Worm (Caenorhabditis elegans) whole organism, L4 larva: ENCODE data around the gene dna-2.

ENCODE experiments used
- F37D6.2 ChIP-seq: sonication (generic microtip); optimal IDR thresholded peaks from 2 replicates; lab custom pipeline; 2016; ENCODE audit warnings: mild to moderate bottlenecking, missing genetic modification characterization, missing compliant biosample characterization
- F49E8.2 ChIP-seq: sonication (generic microtip); optimal IDR thresholded peaks from 2 replicates; lab custom pipeline; 2016; ENCODE audit warnings: missing compliant biosample characterization, mild to moderate bottlenecking, missing genetic modification characterization, borderline replicate concordance
- Y105C5A.15 ChIP-seq: fragments of 200-800 bp; sonication (Bioruptor generic); IDR thresholded peaks from 2 replicates; pipeline ENCODE4 v1.3.6; 2022; ENCODE audit warnings: missing genetic modification characterization, missing compliant biosample characterization
- aha-1 ChIP-seq: fragments of 150-350 bp; peaks from one replicate; lab custom pipeline; 2014; ENCODE audit warnings: missing biosample characterization, missing genetic modification characterization
- aly-2 ChIP-seq: sonication (generic microtip); optimal IDR thresholded peaks from 2 replicates; lab custom pipeline; 2018; ENCODE audit warnings: missing biosample characterization, missing genetic modification characterization
- attf-4 ChIP-seq: sonication (generic microtip); optimal IDR thresholded peaks from 3 replicates; lab custom pipeline; 2017; ENCODE audit warnings: missing biosample characterization, missing genetic modification characterization
- ceh-20 ChIP-seq: fragments of 200-800 bp; sonication (Bioruptor generic); IDR thresholded peaks from 2 replicates; pipeline ENCODE4 v1.3.6; 2022; ENCODE audit warnings: missing genetic modification reagents, missing genetic modification characterization, missing compliant biosample characterization
- ceh-44 ChIP-seq: fragments of 200-800 bp; sonication (Bioruptor generic); IDR thresholded peaks from 2 replicates; pipeline ENCODE4 v1.3.6; 2022; ENCODE audit warnings: missing genetic modification reagents, missing genetic modification characterization, missing compliant biosample characterization
- ces-1 ChIP-seq: fragments of 150-350 bp; sonication (generic microtip); optimal IDR thresholded peaks from 4 replicates; lab custom pipeline; 2014; ENCODE audit warnings: missing biosample characterization, missing genetic modification reagents, missing genetic modification characterization
- dpl-1 ChIP-seq: fragments of 150-350 bp; optimal IDR thresholded peaks from 2 replicates; lab custom pipeline; 2014; ENCODE audit warnings: missing biosample characterization, missing genetic modification reagents, missing genetic modification characterization
- dve-1 ChIP-seq: sonication (generic microtip); optimal IDR thresholded peaks from 2 replicates; lab custom pipeline; 2017; ENCODE audit warnings: antibody characterized with exemption, mild to moderate bottlenecking, missing genetic modification characterization, missing compliant biosample characterization; ENCODE audit not compliant: insufficient read depth
- fos-1 ChIP-seq: fragments of 150-350 bp; optimal IDR thresholded peaks from 2 replicates; lab custom pipeline; 2014; ENCODE audit warnings: missing biosample characterization, missing genetic modification characterization
- gei-8 ChIP-seq: fragments of 200-800 bp; sonication (Bioruptor generic); optimal IDR thresholded peaks from 2 replicates; lab custom pipeline; 2018; ENCODE audit warnings: mild to moderate bottlenecking, missing genetic modification characterization, missing compliant biosample characterization
- hlh-11 ChIP-seq: fragments of 200-800 bp; sonication (Bioruptor generic); optimal IDR thresholded peaks from 2 replicates; lab custom pipeline; 2018; ENCODE audit warnings: mild to moderate bottlenecking, missing genetic modification characterization, missing compliant biosample characterization
- hlh-30 ChIP-seq: sonication (generic microtip); optimal IDR thresholded peaks from 2 replicates; lab custom pipeline; 2017; ENCODE audit warnings: antibody characterized with exemption, mild to moderate bottlenecking, missing genetic modification characterization, missing compliant biosample characterization; ENCODE audit not compliant: insufficient read depth
- hmg-1.1 ChIP-seq: fragments of 200-800 bp; sonication (Bioruptor generic); IDR thresholded peaks from 2 replicates; pipeline ENCODE4 v1.3.6; 2022; ENCODE audit warnings: missing genetic modification reagents, missing genetic modification characterization, missing compliant biosample characterization
- lim-7 ChIP-seq: fragments of 200-800 bp; sonication (Bioruptor generic); IDR thresholded peaks from 2 replicates; pipeline ENCODE4 v1.3.6; 2022; ENCODE audit warnings: missing genetic modification characterization, missing compliant biosample characterization
- lsy-2 ChIP-seq, 2 experiments: fragments of 150-350 bp in 1 of 2; sonication (generic microtip) in 1 of 2; optimal IDR thresholded peaks; 2 replicates each; lab custom pipeline; 2014 to 2017; ENCODE audit warnings: missing biosample characterization in 2 of 2, missing genetic modification characterization in 2 of 2
- madf-9 ChIP-seq: fragments of 200-800 bp; sonication (Bioruptor generic); conservative IDR thresholded peaks from 2 replicates; pipeline ENCODE4 v1.3.6; 2022; ENCODE audit warnings: missing genetic modification reagents, missing genetic modification characterization, missing compliant biosample characterization
- mdl-1 ChIP-seq, 2 experiments: fragments of 150-350 bp in 1 of 2; sonication (generic microtip) in 1 of 2; optimal IDR thresholded peaks; 2 replicates each; lab custom pipeline; 2014 to 2017; ENCODE audit warnings: missing biosample characterization in 2 of 2, missing genetic modification characterization in 2 of 2
- mdt-29 ChIP-seq: fragments of 200-800 bp; sonication (Bioruptor generic); IDR thresholded peaks from 2 replicates; pipeline ENCODE4 v1.3.6; 2022; ENCODE audit warnings: missing genetic modification reagents, missing genetic modification characterization, missing compliant biosample characterization
- mep-1 ChIP-seq: fragments of 150-350 bp; sonication (generic microtip); optimal IDR thresholded peaks from 3 replicates; lab custom pipeline; 2014; ENCODE audit warnings: missing biosample characterization, missing genetic modification characterization
- mes-2 ChIP-seq: sonication (generic microtip); optimal IDR thresholded peaks from 2 replicates; lab custom pipeline; 2016; ENCODE audit warnings: missing genotype, mild to moderate bottlenecking, missing genetic modification characterization, missing compliant biosample characterization; ENCODE audit not compliant: poor library complexity, severe bottlenecking
- mxl-2 ChIP-seq: fragments of 200-800 bp; sonication (Bioruptor generic); conservative IDR thresholded peaks from 2 replicates; pipeline ENCODE4 v1.3.6; 2022; ENCODE audit warnings: missing genetic modification reagents, missing genetic modification characterization, missing compliant biosample characterization
- mxl-3 ChIP-seq: fragments of 200-800 bp; sonication (Bioruptor generic); optimal IDR thresholded peaks from 2 replicates; lab custom pipeline; 2018; ENCODE audit warnings: mild to moderate bottlenecking, missing genetic modification characterization, missing compliant biosample characterization
- nhr-28 ChIP-seq: fragments of 150-350 bp; optimal IDR thresholded peaks from 2 replicates; lab custom pipeline; 2014; ENCODE audit warnings: missing biosample characterization, missing genetic modification characterization
- nhr-48 ChIP-seq: sonication (generic microtip); optimal IDR thresholded peaks from 2 replicates; lab custom pipeline; 2016; ENCODE audit warnings: mild to moderate bottlenecking, missing genetic modification characterization, missing compliant biosample characterization
- nhr-77 ChIP-seq: fragments of 150-350 bp; optimal IDR thresholded peaks from 2 replicates; lab custom pipeline; 2014; ENCODE audit warnings: missing biosample characterization, missing genetic modification characterization
- php-3 ChIP-seq: fragments of 200-800 bp; sonication (Bioruptor generic); IDR thresholded peaks from 2 replicates; pipeline ENCODE4 v1.3.6; 2022; ENCODE audit warnings: missing genetic modification reagents, missing genetic modification characterization, missing compliant biosample characterization
- pqm-1 ChIP-seq: sonication (generic microtip); optimal IDR thresholded peaks from 2 replicates; lab custom pipeline; 2017; ENCODE audit warnings: missing biosample characterization, missing genetic modification characterization
- rbr-2 ChIP-seq: sonication (generic microtip); optimal IDR thresholded peaks from 2 replicates; lab custom pipeline; 2016; ENCODE audit warnings: missing genotype, missing genetic modification characterization, missing compliant biosample characterization
- sdz-12 ChIP-seq: fragments of 200-800 bp; sonication (Bioruptor generic); optimal IDR thresholded peaks from 2 replicates; lab custom pipeline; 2018; ENCODE audit warnings: mild to moderate bottlenecking, missing genetic modification characterization, missing compliant biosample characterization
- spr-1 ChIP-seq: sonication (generic microtip); optimal IDR thresholded peaks from 2 replicates; lab custom pipeline; 2016; ENCODE audit warnings: mild to moderate bottlenecking, missing genetic modification characterization, missing compliant biosample characterization
- unc-62 ChIP-seq, 3 experiments: fragments of 150-350 bp in 1 of 3; sonication (generic microtip); optimal IDR thresholded peaks in 2 of 3; peaks in 1 of 3; 1 replicate in 1 of 3; 2 replicates in 2 of 3; lab custom pipeline; 2014 to 2017; ENCODE audit warnings: missing biosample characterization in 3 of 3, missing genetic modification characterization in 3 of 3, missing genetic modification reagents in 3 of 3, missing genotype in 1 of 3
- vab-7 ChIP-seq: fragments of 200-800 bp; sonication (Bioruptor generic); IDR thresholded peaks from 2 replicates; pipeline ENCODE4 v1.3.6; 2022; ENCODE audit warnings: missing genetic modification reagents, missing genetic modification characterization, missing compliant biosample characterization
- zfp-2 ChIP-seq: sonication (generic microtip); optimal IDR thresholded peaks from 2 replicates; lab custom pipeline; 2016; ENCODE audit warnings: mild to moderate bottlenecking, missing genetic modification characterization, missing compliant biosample characterization
- zfp-3 ChIP-seq: fragments of 200-800 bp; sonication (Bioruptor generic); conservative IDR thresholded peaks from 2 replicates; pipeline ENCODE4 v1.3.6; 2022; ENCODE audit warnings: missing genetic modification reagents, missing genetic modification characterization, missing compliant biosample characterization
- zip-11 ChIP-seq: fragments of 200-800 bp; sonication (Bioruptor generic); IDR thresholded peaks from 2 replicates; pipeline ENCODE4 v1.3.6; 2022; ENCODE audit warnings: missing genetic modification characterization, missing compliant biosample characterization

dna-2 gene

ce11 chrII:11731174-11731724, 47.0 kb upstream of the dna-2 start (continued):
- TF ChIP-seq zfp-3 (peak; percentile 78; the same call in 1 of the 2 replicates), mes-2 (tag; lab: Kevin White, UChicago) (peak; percentile 11), mxl-2 (GFP tag; lab: Robert Waterston, UW) (0 out of 2 replicates have a peak, but pooled peaks have one; percentile 32), dpl-1 (GFP tag; lab: Kevin White, UChicago) (no peak), mep-1 (tag; lab: Kevin White, UChicago) (no peak), sdz-12 (GFP tag; lab: Kevin White, UChicago) (no peak), F49E8.2 (tag; lab: Kevin White, UChicago) (no peak), php-3 (no peak), nhr-77 (tag; lab: Kevin White, UChicago) (no peak), zip-11 (GFP tag; lab: Robert Waterston, UW) (no peak), gei-8 (no peak), dve-1 (tag; lab: Kevin White, UChicago) (peak; percentile 16)
- TF ChIP-seq, all 104 proteins: peak for 20

ce11 chrII:11732513-11732912, 45.7 kb upstream of the dna-2 start, which contains the start of gene F13D12.8:
F13D12.8 (minus strand) TSS chrII:11732594.
- TF ChIP-seq F49E8.2 (tag; lab: Kevin White, UChicago): no peak
- TF ChIP-seq hmg-1.1 (GFP tag; lab: Robert Waterston, UW): 0 out of 2 replicates have a peak, but pooled peaks have one; percentile 19

ce11 chrII:11733850-11734249, 44.4 kb upstream of the dna-2 start:
- no peak for TF ChIP-seq ces-1 (GFP tag; lab: Kevin White, UChicago)
- no peak for TF ChIP-seq mxl-3 (GFP tag; lab: Kevin White, UChicago)
- TF ChIP-seq lim-7 (GFP tag; lab: Robert Waterston, UW): no peak
- no peak for TF ChIP-seq vab-7 (GFP tag; lab: Robert Waterston, UW)
- no peak for TF ChIP-seq ceh-20 (GFP tag; lab: Robert Waterston, UW)
- TF ChIP-seq gei-8: no peak
- TF ChIP-seq F49E8.2 (tag; lab: Kevin White, UChicago): no peak
- no peak for TF ChIP-seq Y105C5A.15
- no peak for TF ChIP-seq spr-1 (tag; lab: Kevin White, UChicago)
- TF ChIP-seq aly-2 (tag; lab: Kevin White, UChicago): no peak
- no peak for TF ChIP-seq pqm-1
- no peak for TF ChIP-seq zfp-2
- TF ChIP-seq F37D6.2 (tag; lab: Kevin White, UChicago): no peak
- TF ChIP-seq sdz-12 (GFP tag; lab: Kevin White, UChicago): no peak
- TF ChIP-seq nhr-48: no peak
- TF ChIP-seq hmg-1.1 (GFP tag; lab: Robert Waterston, UW): no peak
- TF ChIP-seq fos-1: no peak
- TF ChIP-seq attf-4 (tag; lab: Kevin White, UChicago): no peak

- TF ChIP-seq aha-1 (peak; percentile 12), lsy-2 (tag; optimal IDR thresholded peaks at IDR 0.05; lab: Kevin White, UChicago) (peak in 1 of 2 experiments; percentile 32), ceh-20 (GFP tag; lab: Robert Waterston, UW) (no peak), hlh-11 (tag; lab: Kevin White, UChicago) (peak; percentile 33), mxl-3 (GFP tag; lab: Kevin White, UChicago) (peak; percentile 49), nhr-28 (tag; lab: Kevin White, UChicago) (peak; percentile 48), rbr-2 (tag; lab: Kevin White, UChicago) (no peak), mdt-29 (GFP tag; lab: Robert Waterston, UW) (no peak), mdl-1 (tag; optimal IDR thresholded peaks at IDR 0.05; lab: Kevin White, UChicago) (peak in 1 of 2 experiments; percentile 18), madf-9 (GFP tag; lab: Robert Waterston, UW) (no peak), hlh-30 (tag; lab: Kevin White, UChicago) (peak; percentile 39), ceh-44 (GFP tag; lab: Robert Waterston, UW) (no peak), mep-1 (tag; lab: Kevin White, UChicago) (peak; percentile 31), unc-62 (GFP tag; optimal IDR thresholded peaks at IDR 0.05 in 1 of 2; lab: Kevin White, UChicago) (peak in 1 of 2 experiments; percentile 79), unc-62 (tag; optimal IDR thresholded peaks at IDR 0.05; lab: Kevin White, UChicago) (no peak), spr-1 (tag; lab: Kevin White, UChicago) (peak; percentile 9)
Observed at ce11 chrII:11737347-11737746, 40.9 kb upstream of the dna-2 start.
